Fruit fly (Drosophila melanogaster) whole organism, embryonic: ENCODE data around the gene bon.
A peak's percentile ranks its signal among the peaks of the same experiment; 100 is the strongest.

Experiments used
- ATbp ChIP-seq: fragments of 200-800 bp; sonication (Bioruptor generic); optimal IDR thresholded peaks from 2 replicates; lab custom pipeline; 2017; ENCODE audit warnings: missing biosample characterization, mild to moderate bottlenecking, missing genetic modification characterization, missing genetic modification reagents
- Ada2b ChIP-seq: fragments of 200-800 bp; sonication (Bioruptor generic); IDR thresholded peaks from 2 replicates; pipeline ENCODE4 v1.3.6; 2022; ENCODE audit warnings: missing biosample characterization, missing genetic modification characterization
- CG1024 ChIP-seq: fragments of 200-800 bp; sonication (Bioruptor generic); IDR thresholded peaks from 2 replicates; pipeline ENCODE4 v1.3.6; 2022; ENCODE audit warnings: missing biosample characterization, missing genetic modification characterization
- CG10267 ChIP-seq: fragments of 200-800 bp; sonication (Bioruptor generic); optimal IDR thresholded peaks from 2 replicates; lab custom pipeline; 2018; ENCODE audit warnings: missing biosample characterization, mild to moderate bottlenecking, missing genetic modification characterization, moderate library complexity
- CG12236 ChIP-seq: fragments of 200-800 bp; sonication (Bioruptor generic); optimal IDR thresholded peaks from 2 replicates; lab custom pipeline; 2016; ENCODE audit warnings: missing biosample characterization, missing genetic modification characterization
- CG12391 ChIP-seq: fragments of 200-800 bp; sonication (Bioruptor generic); optimal IDR thresholded peaks from 3 replicates; lab custom pipeline; 2018; ENCODE audit warnings: missing biosample characterization, mild to moderate bottlenecking, missing genetic modification characterization, moderate library complexity
- CG13287 ChIP-seq: fragments of 200-800 bp; sonication (Bioruptor generic); IDR thresholded peaks from 2 replicates; pipeline ENCODE4 v1.3.6; 2022; ENCODE audit warnings: missing biosample characterization, missing genetic modification characterization; ENCODE audit not compliant: partially characterized antibody
- CG13296 ChIP-seq: fragments of 200-800 bp; sonication (Bioruptor generic); optimal IDR thresholded peaks from 3 replicates; lab custom pipeline; 2018; ENCODE audit warnings: missing biosample characterization, mild to moderate bottlenecking, missing genetic modification characterization
- CG13894 ChIP-seq: fragments of 200-800 bp; sonication (Bioruptor generic); optimal IDR thresholded peaks from 3 replicates; lab custom pipeline; 2018; ENCODE audit warnings: missing biosample characterization, mild to moderate bottlenecking, missing genetic modification characterization, moderate library complexity
- CG14441 ChIP-seq: fragments of 200-800 bp; sonication (Bioruptor generic); IDR thresholded peaks from 2 replicates; pipeline ENCODE4 v1.3.6; 2022; ENCODE audit warnings: missing biosample characterization, missing genetic modification characterization
- CG17385 ChIP-seq: fragments of 200-800 bp; sonication (Bioruptor generic); optimal IDR thresholded peaks from 3 replicates; lab custom pipeline; 2018; ENCODE audit warnings: missing biosample characterization, mild to moderate bottlenecking, missing genetic modification characterization
- CG2199 ChIP-seq: fragments of 200-800 bp; sonication (Bioruptor generic); IDR thresholded peaks from 3 replicates; pipeline ENCODE4 v1.3.6; 2022; ENCODE audit warnings: missing biosample characterization, missing genetic modification characterization
- CG34376 ChIP-seq: fragments of 200-800 bp; sonication (Bioruptor generic); optimal IDR thresholded peaks from 2 replicates; lab custom pipeline; 2018; ENCODE audit warnings: missing biosample characterization, mild to moderate bottlenecking, missing genetic modification characterization
- CG8089 ChIP-seq: fragments of 200-800 bp; sonication (Bioruptor generic); optimal IDR thresholded peaks from 3 replicates; lab custom pipeline; 2016; ENCODE audit warnings: missing biosample characterization, missing genetic modification characterization
- CG9727 ChIP-seq: fragments of 200-800 bp; sonication (Bioruptor generic); optimal IDR thresholded peaks from 3 replicates; lab custom pipeline; 2017; ENCODE audit warnings: missing biosample characterization, mild to moderate bottlenecking, missing genetic modification characterization
- D19B ChIP-seq: fragments of 200-800 bp; sonication (Bioruptor generic); optimal IDR thresholded peaks from 2 replicates; lab custom pipeline; 2017; ENCODE audit warnings: missing biosample characterization, mild to moderate bottlenecking, missing genetic modification characterization
- Dref ChIP-seq: fragments of 200-800 bp; sonication (Bioruptor generic); IDR thresholded peaks from 2 replicates; pipeline ENCODE4 v1.3.6; 2022; ENCODE audit warnings: missing biosample characterization, missing genetic modification characterization
- Eip74EF ChIP-seq, 2 experiments: fragments of 200-800 bp in 1 of 2; fragments of >200 bp in 1 of 2; sonication (Bioruptor generic) in 1 of 2; optimal IDR thresholded peaks; 2 replicates each; lab custom pipeline; 2017 to 2019; ENCODE audit warnings: missing biosample characterization in 2 of 2, missing genetic modification characterization in 2 of 2, mild to moderate bottlenecking in 1 of 2, moderate library complexity in 1 of 2
- Fer2 ChIP-seq: fragments of 200-800 bp; sonication (Bioruptor generic); optimal IDR thresholded peaks from 2 replicates; lab custom pipeline; 2018; ENCODE audit warnings: missing biosample characterization, mild to moderate bottlenecking, missing genetic modification characterization, moderate library complexity
- GATAe ChIP-seq: fragments of 200-800 bp; sonication (Bioruptor generic); conservative IDR thresholded peaks from 2 replicates; pipeline ENCODE4 v1.3.6; 2022; ENCODE audit warnings: missing biosample characterization, missing genetic modification characterization
- HLH4C ChIP-seq: fragments of 200-800 bp; sonication (Bioruptor generic); IDR thresholded peaks from 3 replicates; pipeline ENCODE4 v1.3.6; 2022; ENCODE audit warnings: missing biosample characterization, missing genetic modification characterization; ENCODE audit not compliant: partially characterized antibody
- Hmr ChIP-seq: fragments of 200-800 bp; sonication (Bioruptor generic); optimal IDR thresholded peaks from 3 replicates; lab custom pipeline; 2017; ENCODE audit warnings: mild to moderate bottlenecking, missing biosample characterization, missing genetic modification reagents, missing genetic modification characterization
- Hr39 ChIP-seq: fragments of >200 bp; optimal IDR thresholded peaks from 2 replicates; lab custom pipeline; 2017
- Max ChIP-seq: fragments of 200-800 bp; sonication (Bioruptor generic); optimal IDR thresholded peaks from 2 replicates; lab custom pipeline; 2016; ENCODE audit warnings: missing biosample characterization, mild to moderate bottlenecking, missing genetic modification characterization
- Mrtf ChIP-seq: fragments of 200-800 bp; sonication (Bioruptor generic); IDR thresholded peaks from 3 replicates; pipeline ENCODE4 v1.3.6; 2022; ENCODE audit warnings: missing biosample characterization, missing genetic modification characterization
- NC2β ChIP-seq: fragments of 200-800 bp; sonication (Bioruptor generic); optimal IDR thresholded peaks from 2 replicates; lab custom pipeline; 2016; ENCODE audit warnings: missing biosample characterization, missing genetic modification characterization
- Nf-YC ChIP-seq: fragments of 200-800 bp; optimal IDR thresholded peaks from 3 replicates; lab custom pipeline; 2019; ENCODE audit warnings: missing biosample characterization, mild to moderate bottlenecking, missing genetic modification characterization, moderate library complexity
- NfI ChIP-seq: fragments of 200-800 bp; sonication (Bioruptor generic); optimal IDR thresholded peaks from 3 replicates; lab custom pipeline; 2018; ENCODE audit warnings: missing biosample characterization, mild to moderate bottlenecking, missing genetic modification characterization, moderate library complexity
- Ptx1 ChIP-seq: fragments of 200-800 bp; sonication (Bioruptor generic); IDR thresholded peaks from 2 replicates; pipeline ENCODE4 v1.3.6; 2022; ENCODE audit warnings: missing biosample characterization, missing genetic modification characterization
- Sox100B ChIP-seq: fragments of 200-800 bp; sonication (Bioruptor generic); optimal IDR thresholded peaks from 3 replicates; lab custom pipeline; 2018; ENCODE audit warnings: missing biosample characterization, mild to moderate bottlenecking, missing genetic modification characterization
- Stat92E ChIP-seq, 3 experiments: fragments of >200 bp in 2 of 3; fragments of 200-800 bp in 1 of 3; sonication (Bioruptor generic) in 1 of 3; optimal IDR thresholded peaks; 2 replicates each; lab custom pipeline; 2017 to 2019; ENCODE audit warnings: missing biosample characterization in 3 of 3, missing genetic modification characterization in 3 of 3, mild to moderate bottlenecking in 1 of 3, moderate library complexity in 1 of 3
- bbx ChIP-seq: fragments of 200-800 bp; sonication (Bioruptor generic); IDR thresholded peaks from 2 replicates; pipeline ENCODE4 v1.3.6; 2022; ENCODE audit warnings: missing biosample characterization, missing genetic modification characterization; ENCODE audit not compliant: partially characterized antibody
- bcd ChIP-seq: fragments of 200-800 bp; sonication (Bioruptor generic); optimal IDR thresholded peaks from 2 replicates; lab custom pipeline; 2017; ENCODE audit warnings: missing biosample characterization, mild to moderate bottlenecking, missing genetic modification characterization
- bsh ChIP-seq, 2 experiments: fragments of 200-800 bp; sonication (Bioruptor generic); optimal IDR thresholded peaks; 2 replicates each; lab custom pipeline; 2017 to 2018; ENCODE audit warnings: mild to moderate bottlenecking in 2 of 2, missing biosample characterization in 2 of 2, missing genetic modification characterization in 2 of 2, moderate library complexity in 1 of 2
- crc ChIP-seq: fragments of 200-800 bp; sonication (Bioruptor generic); optimal IDR thresholded peaks from 2 replicates; lab custom pipeline; 2016; ENCODE audit warnings: missing biosample characterization, missing genetic modification characterization
- dimm ChIP-seq: fragments of 200-800 bp; sonication (Bioruptor generic); IDR thresholded peaks from 2 replicates; pipeline ENCODE4 v1.3.6; 2022; ENCODE audit warnings: missing biosample characterization, missing genetic modification characterization
- fd3F ChIP-seq: fragments of 200-800 bp; sonication (Bioruptor generic); optimal IDR thresholded peaks from 2 replicates; lab custom pipeline; 2018; ENCODE audit warnings: missing biosample characterization, mild to moderate bottlenecking, missing genetic modification characterization, moderate library complexity
- grn ChIP-seq: fragments of 200-800 bp; sonication (Bioruptor generic); optimal IDR thresholded peaks from 3 replicates; lab custom pipeline; 2017; ENCODE audit warnings: missing biosample characterization, missing genetic modification characterization
- hb ChIP-seq: fragments of 200-800 bp; sonication (Bioruptor generic); IDR thresholded peaks from 3 replicates; pipeline ENCODE4 v1.3.6; 2022; ENCODE audit warnings: missing biosample characterization, missing genetic modification characterization; ENCODE audit not compliant: partially characterized antibody
- inv ChIP-seq: fragments of 200-800 bp; sonication (Bioruptor generic); IDR thresholded peaks from 2 replicates; pipeline ENCODE4 v1.3.6; 2022; ENCODE audit warnings: missing biosample characterization, missing genetic modification characterization; ENCODE audit not compliant: partially characterized antibody
- lab ChIP-seq: fragments of 200-800 bp; sonication (Bioruptor generic); optimal IDR thresholded peaks from 3 replicates; lab custom pipeline; 2017; ENCODE audit warnings: missing biosample characterization, missing genetic modification characterization, mild to moderate bottlenecking, moderate library complexity, missing genetic modification reagents
- p53 ChIP-seq: fragments of 200-800 bp; sonication (Bioruptor generic); optimal IDR thresholded peaks from 2 replicates; lab custom pipeline; 2016; ENCODE audit warnings: missing biosample characterization, missing genetic modification characterization
- ro ChIP-seq: fragments of 200-800 bp; sonication (Bioruptor generic); IDR thresholded peaks from 2 replicates; pipeline ENCODE4 v1.3.6; 2022; ENCODE audit warnings: missing biosample characterization, missing genetic modification characterization
- salm ChIP-seq: fragments of 200-800 bp; sonication (Bioruptor generic); optimal IDR thresholded peaks from 2 replicates; lab custom pipeline; 2018; ENCODE audit warnings: missing biosample characterization, mild to moderate bottlenecking, missing genetic modification characterization
- sens-2 ChIP-seq: fragments of 200-800 bp; sonication (Bioruptor generic); IDR thresholded peaks from 2 replicates; pipeline ENCODE4 v1.3.6; 2022; ENCODE audit warnings: missing biosample characterization, missing genetic modification characterization
- sima ChIP-seq: fragments of 200-800 bp; sonication (Bioruptor generic); optimal IDR thresholded peaks from 2 replicates; lab custom pipeline; 2016; ENCODE audit warnings: missing biosample characterization, missing genetic modification characterization
- sr ChIP-seq: fragments of 200-800 bp; sonication (Bioruptor generic); IDR thresholded peaks from 3 replicates; pipeline ENCODE4 v1.3.6; 2022; ENCODE audit warnings: missing biosample characterization, missing genetic modification characterization
- toy ChIP-seq: fragments of 200-800 bp; sonication (Bioruptor generic); IDR thresholded peaks from 2 replicates; pipeline ENCODE4 v1.3.6; 2022; ENCODE audit warnings: missing biosample characterization, missing genetic modification characterization
- ttk ChIP-seq: fragments of 200-800 bp; sonication (Bioruptor generic); IDR thresholded peaks from 2 replicates; pipeline ENCODE4 v2.1.2; 2022; ENCODE audit warnings: missing biosample characterization, missing genetic modification characterization
- wdn ChIP-seq: fragments of 200-800 bp; sonication (Bioruptor generic); IDR thresholded peaks from 2 replicates; pipeline ENCODE4 v1.3.6; 2022; ENCODE audit warnings: missing biosample characterization, missing genetic modification characterization

The bon gene

dm6 chr3R:20555023-20555422, 37.9 kb upstream of the bon start (continued):
- TF ChIP-seq CG13296 (GFP tag; lab: Kevin White, UChicago), result peak; percentile 73
- TF ChIP-seq salm, result no peak
- TF ChIP-seq bbx (GFP tag; lab: Robert Waterston, UW), result 0 out of 2 replicates have a peak, but pooled peaks have one; percentile 11
- TF ChIP-seq sens-2 (GFP tag; lab: Robert Waterston, UW), result peak; percentile 7; the same call in 1 of the 2 replicates
- TF ChIP-seq grn (GFP tag; lab: Kevin White, UChicago), result peak; percentile 41
- TF ChIP-seq sima (GFP tag; lab: Kevin White, UChicago), result no peak
- peak; percentile 41 for TF ChIP-seq CG9727
- TF ChIP-seq Hmr, result peak; percentile 65
- no peak for TF ChIP-seq inv (GFP tag; lab: Robert Waterston, UW)
- TF ChIP-seq CG10267 (tag; lab: Kevin White, UChicago), result no peak
- peak; percentile 68 for TF ChIP-seq bcd (GFP tag; lab: Kevin White, UChicago)
- no peak for TF ChIP-seq NC2β (GFP tag; lab: Kevin White, UChicago)
- TF ChIP-seq Ada2b (GFP tag; lab: Robert Waterston, UW), result peak; percentile 72
- no peak for TF ChIP-seq crc (GFP tag; lab: Kevin White, UChicago)
- TF ChIP-seq sr, result peak; percentile 80
- peak in 1 of 2 experiments; percentile 56 for TF ChIP-seq Eip74EF (GFP tag; optimal IDR thresholded peaks at IDR 0.05; lab: Kevin White, UChicago)
- TF ChIP-seq CG13287 (GFP tag; lab: Robert Waterston, UW), result no peak
- no peak for TF ChIP-seq hb
- TF ChIP-seq wdn (GFP tag; lab: Robert Waterston, UW), result no peak
- TF ChIP-seq fd3F (GFP tag; lab: Kevin White, UChicago), result no peak
- TF ChIP-seq CG34376 (GFP tag; lab: Kevin White, UChicago), result peak; percentile 45
- TF ChIP-seq CG13894 (tag; lab: Kevin White, UChicago), result peak; percentile 67
- TF ChIP-seq CG1024 (GFP tag; lab: Robert Waterston, UW), result 0 out of 2 replicates have a peak, but pooled peaks have one; percentile 12
- no peak for TF ChIP-seq dimm
- peak; percentile 2 for TF ChIP-seq CG12391
- 0 out of 2 replicates have a peak, but pooled peaks have one; percentile 14 for TF ChIP-seq GATAe (GFP tag; lab: Robert Waterston, UW)
- TF ChIP-seq NfI (GFP tag; lab: Kevin White, UChicago), result peak; percentile 2
- no peak for TF ChIP-seq bsh (GFP tag; optimal IDR thresholded peaks at IDR 0.05; lab: Kevin White, UChicago)
- no peak for TF ChIP-seq HLH4C (GFP tag; lab: Robert Waterston, UW)
- TF ChIP-seq ro (GFP tag; lab: Robert Waterston, UW), result no peak; the same call in 1 of the 2 replicates
- 0 out of 2 replicates have a peak, but pooled peaks have one; percentile 20 for TF ChIP-seq ttk (GFP tag; lab: Robert Waterston, UW)
- TF ChIP-seq CG14441, result peak; percentile 57
- TF ChIP-seq CG8089 (GFP tag; lab: Kevin White, UChicago), result no peak
- TF ChIP-seq Ptx1 (GFP tag; lab: Robert Waterston, UW), result peak; percentile 73
- TF ChIP-seq Hr39 (lab: Kevin White, UChicago), result no peak
- TF ChIP-seq Max (GFP tag; lab: Kevin White, UChicago), result no peak
- no peak for TF ChIP-seq p53 (GFP tag; lab: Kevin White, UChicago)
- TF ChIP-seq Stat92E (GFP tag; optimal IDR thresholded peaks at IDR 0.05; lab: Kevin White, UChicago), result peak in 1 of 3 experiments; percentile 22
- peak; percentile 40; the same call in 1 of the 2 replicates for TF ChIP-seq toy (GFP tag; lab: Robert Waterston, UW)
- TF ChIP-seq Mrtf (GFP tag; lab: Robert Waterston, UW), result no peak
- peak; percentile 89 for TF ChIP-seq lab (GFP tag; lab: Kevin White, UChicago)
- TF ChIP-seq Dref (GFP tag; lab: Robert Waterston, UW), result no peak
- no peak for TF ChIP-seq ATbp (GFP tag; lab: Kevin White, UChicago)
- no peak for TF ChIP-seq CG17385 (GFP tag; lab: Kevin White, UChicago)
- TF ChIP-seq Sox100B, result peak; percentile 56
- TF ChIP-seq Fer2, result no peak
- TF ChIP-seq CG2199 (GFP tag; lab: Robert Waterston, UW), result no peak
- peak; percentile 73 for TF ChIP-seq D19B (GFP tag; lab: Kevin White, UChicago)
- no peak for TF ChIP-seq CG12236 (GFP tag; lab: Kevin White, UChicago)
- peak; percentile 49 for TF ChIP-seq Nf-YC (tag; lab: Kevin White, UChicago)
